Worm (Caenorhabditis elegans): ENCODE data around the gene gpb-1.
A peak's percentile ranks its signal among the peaks of the same experiment; 100 is the strongest.

The gpb-1 gene

ce11 chrII:11774218-11774617 is 25.8 kb upstream of the gpb-1 start, which contains the start of gene F44E5.1:
F44E5.1 (minus strand) TSS chrII:11774559.
- TF ChIP-seq ama-1 (optimal IDR thresholded peaks at IDR 0.05) (no peak), scrt-1 (GFP tag; IDR thresholded peaks at IDR 0.05) (no peak), flt-1 (GFP tag; IDR thresholded peaks at IDR 0.05) (no peak), hnd-1 (tag; optimal IDR thresholded peaks at IDR 0.05) (no peak), pes-1 (GFP tag; IDR thresholded peaks at IDR 0.05) (no peak), B0310.2 (tag; optimal IDR thresholded peaks at IDR 0.05) (no peak), aly-1 (tag; optimal IDR thresholded peaks at IDR 0.05) (no peak), hmg-4 (GFP tag; optimal IDR thresholded peaks at IDR 0.05) (peak; percentile 5)

- TF ChIP-seq ama-1 (optimal IDR thresholded peaks at IDR 0.05): no peak
- no peak for TF ChIP-seq pes-1 (GFP tag; IDR thresholded peaks at IDR 0.05)
- TF ChIP-seq ceh-36 (tag; optimal IDR thresholded peaks at IDR 0.05): no peak
- no peak for TF ChIP-seq hmbx-1 (tag; optimal IDR thresholded peaks at IDR 0.05)
- TF ChIP-seq flt-1 (GFP tag; IDR thresholded peaks at IDR 0.05): no peak
- TF ChIP-seq hnd-1 (tag; optimal IDR thresholded peaks at IDR 0.05): no peak
- no peak for TF ChIP-seq ceh-13 (GFP tag; optimal IDR thresholded peaks at IDR 0.05)
- no peak for TF ChIP-seq ets-7 (tag; optimal IDR thresholded peaks at IDR 0.05)
- no peak for TF ChIP-seq tra-4 (tag; optimal IDR thresholded peaks at IDR 0.05)
- no peak for TF ChIP-seq scrt-1 (GFP tag; IDR thresholded peaks at IDR 0.05)
- no peak for TF ChIP-seq hmg-4 (GFP tag; optimal IDR thresholded peaks at IDR 0.05)
- TF ChIP-seq tbx-11 (GFP tag; IDR thresholded peaks at IDR 0.05): no peak
- no peak for TF ChIP-seq B0310.2 (tag; optimal IDR thresholded peaks at IDR 0.05)
- TF ChIP-seq F13C5.2 (tag; optimal IDR thresholded peaks at IDR 0.05): no peak
- no peak for TF ChIP-seq aly-1 (tag; optimal IDR thresholded peaks at IDR 0.05)
- no peak for TF ChIP-seq sea-1 (GFP tag; conservative IDR thresholded peaks at IDR 0.05)
- no peak for TF ChIP-seq tbx-37 (GFP tag; conservative IDR thresholded peaks at IDR 0.05)
Observed at ce11 chrII:11772364-11772763, 24.0 kb upstream of the gpb-1 start, which contains the start of gene F44E5.15. F44E5.15 (plus strand) TSS chrII:11772664.

ce11 chrII:11766472-11766871 is 18.1 kb upstream of the gpb-1 start, which contains the start of gene F44E5.2:
F44E5.2 (plus strand) TSS chrII:11766772.
- TF ChIP-seq tra-4 (tag; optimal IDR thresholded peaks at IDR 0.05) (no peak), aly-1 (tag; optimal IDR thresholded peaks at IDR 0.05) (no peak), ama-1 (optimal IDR thresholded peaks at IDR 0.05) (no peak), sea-1 (GFP tag; conservative IDR thresholded peaks at IDR 0.05) (no peak), B0310.2 (tag; optimal IDR thresholded peaks at IDR 0.05) (no peak), hnd-1 (tag; optimal IDR thresholded peaks at IDR 0.05) (no peak), hmbx-1 (tag; optimal IDR thresholded peaks at IDR 0.05) (no peak), F13C5.2 (tag; optimal IDR thresholded peaks at IDR 0.05) (no peak), hmg-4 (GFP tag; optimal IDR thresholded peaks at IDR 0.05) (no peak), flt-1 (GFP tag; IDR thresholded peaks at IDR 0.05) (no peak), pes-1 (GFP tag; IDR thresholded peaks at IDR 0.05) (no peak), scrt-1 (GFP tag; IDR thresholded peaks at IDR 0.05) (no peak)

- TF ChIP-seq ets-7 (tag; optimal IDR thresholded peaks at IDR 0.05) (no peak), ama-1 (optimal IDR thresholded peaks at IDR 0.05) (no peak), hmbx-1 (tag; optimal IDR thresholded peaks at IDR 0.05) (no peak), F13C5.2 (tag; optimal IDR thresholded peaks at IDR 0.05) (no peak), B0310.2 (tag; optimal IDR thresholded peaks at IDR 0.05) (no peak), scrt-1 (GFP tag; IDR thresholded peaks at IDR 0.05) (no peak), flt-1 (GFP tag; IDR thresholded peaks at IDR 0.05) (no peak), aly-1 (tag; optimal IDR thresholded peaks at IDR 0.05) (no peak), tbx-37 (GFP tag; conservative IDR thresholded peaks at IDR 0.05) (no peak), ceh-13 (GFP tag; optimal IDR thresholded peaks at IDR 0.05) (no peak), hnd-1 (tag; optimal IDR thresholded peaks at IDR 0.05) (no peak), pes-1 (GFP tag; IDR thresholded peaks at IDR 0.05) (no peak), sea-1 (GFP tag; conservative IDR thresholded peaks at IDR 0.05) (no peak), tra-4 (tag; optimal IDR thresholded peaks at IDR 0.05) (no peak), ceh-36 (tag; optimal IDR thresholded peaks at IDR 0.05) (no peak)
Observed at ce11 chrII:11765506-11766152, 17.2 kb upstream of the gpb-1 start.

- no peak for TF ChIP-seq tbx-37 (GFP tag; conservative IDR thresholded peaks at IDR 0.05)
- TF ChIP-seq sea-1 (GFP tag; conservative IDR thresholded peaks at IDR 0.05): 0 out of 2 replicates have a peak, but pooled peaks have one; percentile 65
Observed at ce11 chrII:11761806-11762512, 13.5 kb upstream of the gpb-1 start.

ce11 chrII:11759277-11759676 is 10.9 kb upstream of the gpb-1 start, which contains the start of the genes F44E5.4 and F44E5.5:
F44E5.4 (minus strand) TSS chrII:11759311.
F44E5.5 (plus strand) TSS chrII:11759662.
- TF ChIP-seq B0310.2 (tag; optimal IDR thresholded peaks at IDR 0.05): peak; percentile 76
- TF ChIP-seq tra-4 (tag; optimal IDR thresholded peaks at IDR 0.05): peak; percentile 47
- peak; percentile 34 for TF ChIP-seq hmg-4 (GFP tag; optimal IDR thresholded peaks at IDR 0.05)
- peak; percentile 84 for TF ChIP-seq pes-1 (GFP tag; IDR thresholded peaks at IDR 0.05)
- TF ChIP-seq sea-1 (GFP tag; conservative IDR thresholded peaks at IDR 0.05): peak; percentile 87
- TF ChIP-seq scrt-1 (GFP tag; IDR thresholded peaks at IDR 0.05): peak; percentile 81
- peak; percentile 80 for TF ChIP-seq tbx-11 (GFP tag; IDR thresholded peaks at IDR 0.05)
- peak; percentile 42 for TF ChIP-seq ceh-36 (tag; optimal IDR thresholded peaks at IDR 0.05)
- TF ChIP-seq hnd-1 (tag; optimal IDR thresholded peaks at IDR 0.05): peak; percentile 60
- peak; percentile 71 for TF ChIP-seq tbx-37 (GFP tag; conservative IDR thresholded peaks at IDR 0.05)
- peak; percentile 68 for TF ChIP-seq F13C5.2 (tag; optimal IDR thresholded peaks at IDR 0.05)
- TF ChIP-seq flt-1 (GFP tag; IDR thresholded peaks at IDR 0.05): peak; percentile 82; the same call in 1 of the 2 replicates

- TF ChIP-seq sea-1 (GFP tag; conservative IDR thresholded peaks at IDR 0.05) (peak; percentile 71; the same call in 1 of the 2 replicates), tbx-11 (GFP tag; IDR thresholded peaks at IDR 0.05) (no peak), pes-1 (GFP tag; IDR thresholded peaks at IDR 0.05) (0 out of 2 replicates have a peak, but pooled peaks have one; percentile 46), hnd-1 (tag; optimal IDR thresholded peaks at IDR 0.05) (peak; percentile 2), ama-1 (optimal IDR thresholded peaks at IDR 0.05) (peak; percentile 46)
Observed at ce11 chrII:11756684-11757107, 8.3 kb upstream of the gpb-1 start.

All from whole organism, early embryonic.